Fruit fly (Drosophila melanogaster): ENCODE results near the gene Ran.

Gene Ran

DNA sequence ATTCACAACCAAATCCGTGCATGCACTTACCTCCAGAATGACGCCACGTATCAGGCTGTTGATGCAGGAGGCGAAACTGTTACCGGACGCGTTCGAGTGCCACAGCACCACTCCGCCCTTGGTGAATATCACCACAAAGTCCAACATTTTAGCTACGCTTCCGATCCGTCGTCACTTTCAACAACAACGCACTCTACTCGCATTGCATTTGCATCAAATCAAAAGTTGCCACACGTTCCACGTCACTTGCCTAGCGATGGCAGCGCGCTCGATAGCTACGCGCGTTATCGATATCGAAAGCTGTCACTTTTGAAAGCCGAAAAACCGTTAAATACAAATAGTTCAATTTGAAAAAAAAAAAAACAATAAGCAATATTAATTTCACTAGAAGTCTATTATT lies 19.7 kb downstream of the Ran start, which contains the start of gene SrpRalpha (continued):
- TF ChIP-seq disco-r (GFP tag; optimal IDR thresholded peaks at IDR 0.05) (no peak), Side (GFP tag; optimal IDR thresholded peaks at IDR 0.05) (no peak), bbx (GFP tag; IDR thresholded peaks at IDR 0.05; ENCODE audit: partially characterized antibody) (peak; percentile 61; the same call in 1 of the 2 replicates), Hand (GFP tag; optimal IDR thresholded peaks at IDR 0.05) (no peak), nerfin-2 (GFP tag; IDR thresholded peaks at IDR 0.05; ENCODE audit: partially characterized antibody) (peak; percentile 29; the same call in 1 of the 2 replicates), HLH4C (GFP tag; IDR thresholded peaks at IDR 0.05; ENCODE audit: partially characterized antibody) (peak; percentile 57; the same call in 2 of the 3 replicates), CG10654 (GFP tag; optimal IDR thresholded peaks at IDR 0.05) (no peak), Six4 (GFP tag; optimal IDR thresholded peaks at IDR 0.05) (no peak), NFAT (GFP tag; IDR thresholded peaks at IDR 0.05) (no peak), cad (GFP tag; optimal IDR thresholded peaks at IDR 0.05) (no peak), nmo (GFP tag; optimal IDR thresholded peaks at IDR 0.05) (no peak), Hmx (GFP tag; optimal IDR thresholded peaks at IDR 0.05) (no peak), emc (GFP tag; optimal IDR thresholded peaks at IDR 0.05) (no peak), ab (GFP tag; optimal IDR thresholded peaks at IDR 0.05) (no peak), pho (GFP tag; optimal IDR thresholded peaks at IDR 0.05) (no peak), exex (tag; optimal IDR thresholded peaks at IDR 0.05) (no peak), mam (GFP tag; optimal IDR thresholded peaks at IDR 0.05) (no peak), ewg (GFP tag; optimal IDR thresholded peaks at IDR 0.05) (no peak), NfI (GFP tag; optimal IDR thresholded peaks at IDR 0.05) (no peak), CG17186 (GFP tag; optimal IDR thresholded peaks at IDR 0.05) (no peak), da (GFP tag; optimal IDR thresholded peaks at IDR 0.05) (no peak), C15 (GFP tag; IDR thresholded peaks at IDR 0.05) (no peak), CG3995 (GFP tag; optimal IDR thresholded peaks at IDR 0.05) (no peak), Dp (GFP tag; optimal IDR thresholded peaks at IDR 0.05) (peak; percentile 63), CG18764 (GFP tag; optimal IDR thresholded peaks at IDR 0.05) (no peak), Dll (GFP tag; IDR thresholded peaks at IDR 0.05; ENCODE audit: partially characterized antibody) (no peak; the same call in 3 of the 4 replicates), mirr (GFP tag; optimal IDR thresholded peaks at IDR 0.05) (no peak), CG14014 (GFP tag; IDR thresholded peaks at IDR 0.05) (no peak), dmrt99B (tag; optimal IDR thresholded peaks at IDR 0.05) (no peak), Antp (GFP tag; optimal IDR thresholded peaks at IDR 0.05) (no peak), nom (GFP tag; optimal IDR thresholded peaks at IDR 0.05) (peak; percentile 14), CG7745 (tag; optimal IDR thresholded peaks at IDR 0.05) (no peak), CG16813 (GFP tag; IDR thresholded peaks at IDR 0.05; ENCODE audit: partially characterized antibody) (peak; percentile 33; the same call in 1 of the 3 replicates), CG18011 (GFP tag; optimal IDR thresholded peaks at IDR 0.05) (no peak), pzg (GFP tag; optimal IDR thresholded peaks at IDR 0.05) (peak; percentile 39), gt (GFP tag; IDR thresholded peaks at IDR 0.05) (no peak), grn (GFP tag; optimal IDR thresholded peaks at IDR 0.05) (no peak), sna (GFP tag; IDR thresholded peaks at IDR 0.05; ENCODE audit: partially characterized antibody) (0 out of 2 replicates have a peak, but pooled peaks have one; percentile 16), ems (GFP tag; optimal IDR thresholded peaks at IDR 0.05) (no peak), al (GFP tag; IDR thresholded peaks at IDR 0.05) (no peak), TFAM (GFP tag; optimal IDR thresholded peaks at IDR 0.05) (no peak), fd3F (GFP tag; optimal IDR thresholded peaks at IDR 0.05) (no peak), CG11398 (GFP tag; optimal IDR thresholded peaks at IDR 0.05) (no peak), CG11247 (GFP tag; IDR thresholded peaks at IDR 0.05) (no peak), CG7556 (GFP tag; optimal IDR thresholded peaks at IDR 0.05) (no peak), CG10543 (GFP tag; optimal IDR thresholded peaks at IDR 0.05) (no peak), CG15514 (GFP tag; optimal IDR thresholded peaks at IDR 0.05) (no peak), Hsf (GFP tag; optimal IDR thresholded peaks at IDR 0.05) (no peak), CG17359 (tag; optimal IDR thresholded peaks at IDR 0.05) (peak; percentile 14), dysf (GFP tag; IDR thresholded peaks at IDR 0.05) (no peak), CG9215 (GFP tag; IDR thresholded peaks at IDR 0.05) (no peak)

Measured in whole organism, embryonic.